Fruit fly (Drosophila melanogaster) ovary, adult (tissue): ENCODE measurements around the gene shop.

ENCODE experiments used
- CG17801 ChIP-seq: fragments of 200-800 bp; optimal IDR thresholded peaks from 2 replicates; lab custom pipeline; 2019; ENCODE audit warnings: missing biosample characterization, mild to moderate bottlenecking, missing genetic modification characterization, moderate library complexity; ENCODE audit not compliant: partially characterized antibody

The shop gene

DNA sequence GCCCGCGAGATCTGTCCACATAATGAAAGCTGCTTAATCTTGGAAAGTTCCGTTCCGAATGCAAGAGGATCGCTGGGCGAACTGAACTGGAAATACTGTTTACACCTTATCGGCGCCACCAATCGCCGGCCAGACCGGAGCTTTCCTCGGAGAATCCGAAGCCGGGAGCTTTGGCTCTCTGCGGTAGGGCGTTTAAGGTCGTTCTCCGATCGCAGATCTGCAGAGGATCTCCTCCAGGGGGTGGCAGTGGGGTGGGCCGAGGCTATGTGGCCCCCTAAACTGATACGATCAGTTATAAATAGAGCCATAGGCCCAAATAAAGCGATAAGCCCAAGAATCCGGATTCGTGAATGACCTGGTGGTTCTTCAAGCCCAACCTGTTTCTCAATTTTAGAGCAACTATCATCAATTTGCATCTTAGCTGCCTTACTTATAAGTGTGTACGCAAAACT, 9.0 kb upstream of the shop start, which contains the start of gene CG7322:
Gene CG7322 (minus strand): TSS at position 402 of the 452 bp plus-strand sequence.
- TF ChIP-seq CG17801 (GFP tag; lab: Kevin White, UChicago): no peak

DNA sequence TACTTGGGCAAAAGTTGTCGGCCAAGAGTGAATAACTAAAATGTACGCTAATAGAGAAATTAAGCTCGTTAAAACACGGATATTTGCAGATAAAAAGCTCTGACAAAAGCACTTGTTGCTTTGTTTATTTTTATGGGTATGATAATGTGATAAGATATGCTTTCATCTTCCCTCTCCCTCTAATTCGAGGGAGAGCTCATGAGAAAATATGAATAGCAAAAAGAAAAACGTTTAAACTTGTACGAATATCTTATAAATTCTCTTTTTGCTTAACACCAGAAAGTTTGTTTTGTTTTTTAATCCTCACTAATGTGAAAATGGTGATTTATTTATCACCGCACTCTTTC, 629 bp upstream of the shop start:
- TF ChIP-seq CG17801 (GFP tag; lab: Kevin White, UChicago): no peak

DNA sequence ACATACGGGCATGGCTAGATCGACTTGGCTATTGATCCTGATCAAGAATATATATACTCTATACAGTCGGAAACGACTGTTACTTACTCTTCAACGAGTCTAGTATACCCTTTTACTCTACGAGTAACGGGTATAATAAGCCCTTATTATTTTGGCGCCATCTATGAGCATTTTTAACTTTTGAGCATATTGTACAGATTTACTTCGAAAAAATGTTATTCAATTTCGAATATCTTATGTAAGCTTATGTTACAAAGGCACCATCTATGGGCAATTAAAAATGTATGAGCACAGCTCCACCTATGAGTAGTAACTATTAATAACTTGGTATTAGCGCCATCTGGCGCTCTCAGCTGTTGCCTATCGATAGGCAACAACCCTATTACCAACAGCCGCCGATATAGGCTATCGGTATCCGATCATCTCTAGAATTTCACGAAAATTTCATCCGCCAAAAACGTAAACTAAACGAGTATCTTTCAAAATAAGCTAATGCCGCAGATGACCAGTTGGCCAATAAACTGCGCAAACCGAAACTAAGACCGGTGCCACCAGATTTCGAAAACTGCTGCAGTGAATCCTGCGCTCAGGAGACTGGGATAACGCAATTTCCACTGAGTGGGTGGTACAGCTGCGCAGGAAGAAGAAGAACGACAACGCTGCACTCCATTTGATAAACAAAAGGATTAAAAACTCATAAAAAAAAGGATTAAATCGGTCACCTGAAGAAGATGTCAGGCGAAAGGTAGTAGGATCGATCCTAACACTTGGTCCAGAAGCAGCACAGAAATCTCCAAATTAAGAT, 4.9 kb downstream of the shop start, which contains the start of gene htk:
Gene htk (plus strand): TSS at position 435 of the 805 bp plus-strand sequence.
- TF ChIP-seq CG17801 (GFP tag; lab: Kevin White, UChicago): peak; percentile 47

DNA sequence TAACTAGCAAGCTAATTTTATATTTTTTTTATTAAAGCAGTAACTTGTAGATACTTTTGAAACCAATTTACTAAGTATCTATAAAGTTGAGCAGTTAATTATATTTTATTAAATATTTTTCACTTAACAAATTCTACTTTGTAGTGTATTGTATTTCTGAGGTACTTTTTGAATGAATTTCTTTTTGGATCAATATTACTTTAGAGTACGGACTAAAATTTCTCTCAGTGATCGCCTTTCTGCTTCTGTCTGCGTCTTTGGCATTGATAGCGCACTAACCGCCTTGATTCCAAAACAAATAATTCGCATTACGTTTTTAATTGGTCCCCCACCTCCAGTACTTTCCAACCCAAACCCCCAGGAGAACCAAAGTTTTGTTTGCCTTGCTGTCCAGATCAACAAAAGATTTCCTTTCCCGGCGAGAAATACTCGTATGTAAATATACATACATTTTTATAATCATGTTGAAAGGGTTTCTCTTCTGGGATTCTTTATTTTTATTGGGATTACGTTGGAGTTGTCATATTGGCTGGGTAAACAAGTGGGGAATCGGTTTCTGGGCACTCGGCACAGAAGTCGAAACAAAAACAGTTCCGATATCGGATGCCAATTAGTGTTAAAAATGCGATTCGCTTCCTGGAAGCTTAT, 9.3 kb downstream of the shop start:
- no peak for TF ChIP-seq CG17801 (GFP tag; lab: Kevin White, UChicago)

DNA sequence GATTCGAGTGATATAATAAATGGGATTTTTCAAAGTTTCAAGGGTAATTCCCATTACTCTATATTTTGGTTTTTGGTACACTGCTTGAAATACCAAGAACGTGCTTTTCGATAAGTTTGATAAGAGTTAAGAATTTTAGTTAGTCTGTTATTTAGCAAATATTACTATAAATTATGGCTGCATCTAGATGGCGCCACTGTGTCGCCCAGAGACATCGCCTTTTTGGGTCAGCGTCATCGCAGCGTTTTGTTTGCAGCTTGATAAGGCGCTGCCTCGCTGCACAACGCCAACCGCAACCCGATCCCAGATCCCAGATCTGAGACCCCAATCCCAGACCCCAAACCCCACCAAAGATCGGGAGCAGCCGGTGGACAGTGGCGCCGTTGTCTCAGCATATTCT, 9.9 kb downstream of the shop start:
- TF ChIP-seq CG17801 (GFP tag; lab: Kevin White, UChicago): no peak

DNA sequence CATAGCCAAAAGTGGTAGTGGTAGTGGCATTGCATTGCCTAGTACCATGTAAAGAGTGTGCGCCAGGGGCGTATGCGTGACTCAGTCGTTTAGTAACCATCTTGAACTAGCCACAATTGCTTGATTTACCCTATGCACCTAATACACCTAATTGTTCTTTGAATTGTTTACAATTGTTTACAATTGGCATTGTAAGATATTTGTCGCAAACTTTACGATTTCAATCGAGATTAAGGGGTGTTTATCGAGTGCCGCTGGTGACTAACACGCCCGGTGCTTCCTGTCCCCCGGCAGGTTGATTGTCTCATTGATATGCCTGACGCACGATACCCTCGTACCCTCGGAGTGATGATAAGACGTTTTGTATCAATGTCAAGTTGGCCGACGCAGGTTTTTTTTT, 11.3 kb downstream of the shop start:
- TF ChIP-seq CG17801 (GFP tag; lab: Kevin White, UChicago): no peak

DNA sequence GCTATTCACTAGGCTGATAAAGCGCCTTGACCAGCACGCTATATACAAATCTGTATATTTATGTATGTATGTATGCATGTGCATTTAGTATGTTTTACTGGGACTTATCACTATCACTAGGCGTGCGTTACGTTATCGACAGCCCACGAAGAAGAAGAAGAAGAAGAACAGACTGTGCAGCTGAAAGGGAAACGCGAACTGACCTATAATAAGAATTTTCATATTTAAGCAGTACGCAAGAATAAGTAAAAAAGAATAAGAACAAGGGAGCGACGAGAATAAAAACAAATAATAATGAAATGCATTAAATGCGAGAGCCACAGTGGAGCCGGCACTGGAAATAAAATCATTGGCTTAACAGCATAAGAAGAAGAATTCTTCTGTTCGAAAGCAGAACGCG, 12.1 kb downstream of the shop start:
- no peak for TF ChIP-seq CG17801 (GFP tag; lab: Kevin White, UChicago)

DNA sequence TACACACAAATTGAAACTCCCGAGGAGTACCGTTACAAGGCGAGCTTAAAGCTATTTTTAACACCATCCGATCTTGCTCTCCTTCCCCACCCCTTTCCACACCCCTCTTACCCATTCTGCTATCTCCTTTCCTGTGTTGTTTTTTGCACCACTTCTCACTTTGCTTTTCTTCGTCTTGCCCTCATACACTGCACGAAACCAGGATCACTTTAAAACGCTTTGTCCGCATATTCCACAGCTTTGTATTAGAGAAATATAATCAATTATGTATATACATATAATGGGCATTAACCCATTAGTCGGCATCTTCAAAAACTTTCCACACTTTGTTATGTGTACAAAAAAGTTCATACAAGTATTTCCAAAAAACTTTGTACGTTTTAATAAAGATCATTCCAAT, 12.9 kb downstream of the shop start:
- TF ChIP-seq CG17801 (GFP tag; lab: Kevin White, UChicago): no peak

DNA sequence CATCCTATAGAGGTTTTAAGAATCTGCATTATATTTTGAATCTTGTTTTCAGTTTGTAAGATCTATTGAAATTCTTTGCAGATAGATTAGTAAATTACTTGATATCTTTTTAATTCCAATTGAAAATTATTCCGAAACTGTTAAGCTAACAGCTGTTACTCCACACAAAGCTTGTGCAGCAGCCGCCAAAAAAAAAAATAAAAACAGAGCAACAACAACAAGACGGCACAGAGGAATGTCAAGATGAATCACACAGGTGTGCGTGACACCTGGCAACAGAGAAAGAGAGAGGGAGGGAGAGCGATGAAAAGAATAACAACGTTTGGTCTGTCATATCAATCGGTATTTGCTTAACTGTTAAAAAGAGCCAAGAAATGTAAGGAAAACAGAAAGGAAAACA, 13.4 kb downstream of the shop start:
- TF ChIP-seq CG17801 (GFP tag; lab: Kevin White, UChicago): no peak

DNA sequence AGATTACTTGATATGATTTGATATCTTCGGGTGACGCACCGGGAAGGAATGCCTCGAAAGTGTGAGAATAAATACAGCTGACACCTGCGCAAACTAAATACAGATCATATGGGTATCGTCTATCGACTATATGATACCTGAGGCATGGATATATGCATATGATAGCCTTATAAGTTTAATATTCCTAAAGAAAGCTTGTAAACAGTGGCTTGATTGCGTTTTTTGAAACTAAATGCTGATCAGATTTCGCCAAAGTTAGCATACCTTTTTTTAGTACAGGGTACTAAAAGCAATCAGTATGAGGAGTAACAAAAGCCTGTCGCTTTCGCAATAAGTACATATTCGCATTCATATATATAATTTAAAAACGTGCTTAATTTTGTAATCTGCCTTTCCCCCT, 14.0 kb downstream of the shop start:
- TF ChIP-seq CG17801 (GFP tag; lab: Kevin White, UChicago): peak; percentile 38

DNA sequence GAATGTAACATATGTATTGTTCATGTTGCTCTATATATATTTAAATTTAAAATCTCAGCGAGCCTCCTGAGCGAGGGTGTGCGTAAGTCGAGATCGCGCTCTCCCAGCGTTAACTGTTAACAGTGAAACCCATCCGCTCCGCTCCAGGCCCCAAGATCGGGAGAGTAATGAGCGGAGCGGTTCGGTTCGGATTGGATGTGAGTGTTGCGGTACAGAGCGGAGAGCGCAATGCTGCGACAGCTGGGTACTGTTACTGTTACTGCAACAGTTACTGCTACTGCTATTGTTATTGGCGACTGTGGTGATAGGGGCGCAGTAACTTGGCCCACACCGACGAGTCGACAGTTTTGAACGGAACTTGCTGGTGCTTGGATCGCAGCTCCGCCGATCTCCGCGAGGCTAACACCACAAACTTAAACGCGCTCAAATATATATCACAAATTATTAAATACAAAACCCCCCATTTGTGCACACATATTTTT, 16.0 kb downstream of the shop start, which contains the start of gene Pvf1:
Gene Pvf1 (plus strand): TSS at position 312 of the 482 bp plus-strand sequence.
- peak; percentile 58 for TF ChIP-seq CG17801 (GFP tag; lab: Kevin White, UChicago)

DNA sequence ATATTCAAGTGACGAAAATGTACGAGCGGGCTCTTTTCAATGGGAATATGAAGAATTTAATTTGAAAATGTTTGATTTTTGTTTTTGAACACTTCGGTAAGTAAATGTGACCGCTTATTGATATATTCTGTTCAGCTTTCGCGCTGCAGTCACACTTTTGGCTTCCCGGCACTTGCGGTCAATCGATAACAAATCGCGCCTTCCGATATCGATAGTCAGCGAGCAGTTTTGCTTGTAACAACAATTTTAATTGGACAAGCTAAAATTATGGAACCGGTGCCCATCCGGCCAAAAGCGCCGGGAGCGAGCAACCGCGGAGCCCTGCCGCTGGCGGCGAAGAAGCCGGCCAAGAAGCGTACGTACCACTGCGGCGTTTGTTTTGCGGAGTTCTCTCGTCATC, 18.0 kb downstream of the shop start, which contains the start of gene CG7101:
Gene CG7101 (plus strand): TSS at position 196 of the 400 bp plus-strand sequence.
- TF ChIP-seq CG17801 (GFP tag; lab: Kevin White, UChicago): no peak

DNA sequence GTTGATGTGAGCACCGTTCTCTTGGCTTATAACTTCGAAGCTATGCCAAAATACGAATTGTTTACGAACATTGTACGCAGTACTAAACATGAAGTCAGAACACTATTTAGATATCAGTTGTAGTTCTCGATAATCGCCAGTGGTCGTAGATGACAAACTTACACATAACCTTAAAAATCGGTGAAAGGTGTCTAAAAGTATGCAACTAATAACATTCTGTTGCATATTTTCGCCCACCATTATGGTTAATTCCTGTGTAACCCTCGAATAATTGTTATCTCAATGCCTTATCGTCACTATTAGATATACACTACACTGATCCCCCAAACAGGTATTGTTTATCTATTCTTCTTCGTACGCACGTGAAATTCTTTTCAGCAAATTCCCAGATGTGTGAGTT, 33.4 kb downstream of the shop start:
- TF ChIP-seq CG17801 (GFP tag; lab: Kevin White, UChicago): no peak

DNA sequence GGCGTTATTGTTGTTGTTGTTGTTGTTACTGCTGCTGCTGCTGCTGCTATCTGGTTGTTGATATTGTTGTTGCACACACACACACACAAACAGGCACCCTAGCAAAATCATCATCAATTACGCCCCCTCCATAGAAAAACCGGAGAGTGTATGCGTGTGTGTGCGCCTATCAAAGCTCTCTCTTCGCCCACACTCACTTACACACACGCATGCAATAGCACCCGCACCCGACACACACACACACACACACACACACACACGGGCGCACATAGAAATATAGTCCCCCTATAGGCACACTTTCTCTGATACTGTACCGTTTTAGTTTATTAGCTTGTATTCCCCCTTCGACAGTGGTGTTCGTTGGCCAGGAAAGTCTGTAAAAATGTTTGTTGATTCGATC, 34.0 kb downstream of the shop start:
- TF ChIP-seq CG17801 (GFP tag; lab: Kevin White, UChicago): no peak

DNA sequence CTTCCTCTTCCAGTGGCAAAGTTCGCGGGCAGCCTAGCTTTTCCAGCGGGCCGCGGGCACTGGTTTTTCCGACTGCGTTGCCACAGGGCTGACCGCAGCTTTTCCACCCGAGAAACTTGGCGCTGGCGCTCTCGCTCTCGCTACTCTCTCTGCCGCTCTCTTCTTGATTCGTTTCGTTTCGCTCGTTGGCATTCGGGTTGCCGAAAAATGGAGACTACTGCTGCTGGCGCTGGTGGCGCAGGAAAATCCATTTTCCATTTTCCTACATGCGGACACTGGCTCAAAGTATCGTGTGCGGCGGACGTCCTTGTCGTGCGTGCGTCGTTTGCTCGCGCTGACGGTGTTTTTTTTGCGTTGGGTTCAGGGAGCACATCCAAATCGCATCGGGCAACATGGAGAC, 35.3 kb downstream of the shop start, which contains the start of gene CG42450:
Gene CG42450 (plus strand): TSS at position 249 of the 400 bp plus-strand sequence.
- no peak for TF ChIP-seq CG17801 (GFP tag; lab: Kevin White, UChicago)
